Worm (Caenorhabditis elegans): Measurements from ENCODE around the gene pho-12.

DNA sequence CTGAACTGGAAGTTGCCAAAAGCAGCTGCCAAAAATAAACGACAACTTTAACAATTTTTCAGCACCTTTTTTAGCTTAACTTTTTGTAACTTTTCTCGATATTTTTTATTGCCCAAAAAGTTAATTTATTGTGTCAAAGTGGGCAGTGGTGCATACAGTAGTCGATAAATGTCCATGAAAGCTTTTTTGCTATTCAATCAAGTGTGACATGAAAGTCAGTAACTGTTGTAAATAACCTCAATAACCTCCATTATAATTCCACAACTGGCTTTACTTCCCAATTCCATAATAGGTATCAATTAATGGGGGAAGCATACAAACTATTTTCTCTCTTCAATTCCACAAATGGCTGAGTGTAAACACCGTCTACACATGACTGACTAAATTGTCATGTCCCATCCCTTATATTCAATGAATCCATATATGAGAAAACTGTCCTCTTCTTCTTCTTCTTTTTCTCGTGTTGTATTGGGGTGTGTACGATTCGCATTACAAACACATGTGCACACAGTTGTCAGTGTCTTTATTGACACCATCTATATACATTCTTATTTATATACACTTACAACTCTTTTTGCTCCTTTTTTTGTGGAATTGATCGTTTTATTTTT lies 12.3 kb downstream of the pho-12 start:
- no peak for TF ChIP-seq nhr-28 (tag; optimal IDR thresholded peaks at IDR 0.05)
- no peak for TF ChIP-seq lsy-2 (tag; optimal IDR thresholded peaks at IDR 0.05)
- no peak for TF ChIP-seq nhr-11 (tag; optimal IDR thresholded peaks at IDR 0.05)
- TF ChIP-seq nhr-237 (tag; optimal IDR thresholded peaks at IDR 0.05) = no peak
- TF ChIP-seq jun-1 (tag; optimal IDR thresholded peaks at IDR 0.05) = no peak
- TF ChIP-seq tbx-2 (tag; optimal IDR thresholded peaks at IDR 0.05) = no peak
- no peak for TF ChIP-seq C16A3.4 (tag; optimal IDR thresholded peaks at IDR 0.05)
- no peak for TF ChIP-seq elt-3 (tag; optimal IDR thresholded peaks at IDR 0.05)
- no peak for TF ChIP-seq ztf-4 (tag; optimal IDR thresholded peaks at IDR 0.05)
- TF ChIP-seq alr-1 (tag; optimal IDR thresholded peaks at IDR 0.05; ENCODE audit: borderline replicate concordance) = no peak
- TF ChIP-seq ceh-82 (tag; optimal IDR thresholded peaks at IDR 0.05) = no peak
- TF ChIP-seq unc-62 (GFP tag; optimal IDR thresholded peaks at IDR 0.05) = no peak
- TF ChIP-seq lin-13 (GFP tag; optimal IDR thresholded peaks at IDR 0.05) = no peak
- no peak for TF ChIP-seq elt-2 (tag; optimal IDR thresholded peaks at IDR 0.05)

Data from whole organism, L1 larva.